Worm (Caenorhabditis elegans): ENCODE data around the gene col-150.

col-150 gene

ce11 chrV:10248255-10248979, 46.0 kb downstream of the col-150 start, which contains the start of gene akt-1 (continued):
- no peak for TF ChIP-seq nhr-237 (tag; optimal IDR thresholded peaks at IDR 0.05)
- TF ChIP-seq mdl-1 (tag; optimal IDR thresholded peaks at IDR 0.05) = no peak
- no peak for TF ChIP-seq Y48G9A.11 (GFP tag; IDR thresholded peaks at IDR 0.05)
- no peak for TF ChIP-seq lin-1 (GFP tag; IDR thresholded peaks at IDR 0.05)

- TF ChIP-seq zfp-2 (tag; optimal IDR thresholded peaks at IDR 0.05) (no peak), nhr-237 (tag; optimal IDR thresholded peaks at IDR 0.05) (no peak), mdt-29 (GFP tag; IDR thresholded peaks at IDR 0.05) (no peak), nhr-6 (tag; optimal IDR thresholded peaks at IDR 0.05) (no peak), dpl-1 (GFP tag; optimal IDR thresholded peaks at IDR 0.05) (no peak), unc-62 (GFP tag; optimal IDR thresholded peaks at IDR 0.05 in 1 of 2) (peak in 1 of 2 experiments; percentile 81), unc-62 (tag; optimal IDR thresholded peaks at IDR 0.05) (no peak), snpc-1.2 (GFP tag; IDR thresholded peaks at IDR 0.05) (no peak), pqm-1 (tag; optimal IDR thresholded peaks at IDR 0.05) (no peak), egl-43 (GFP tag; IDR thresholded peaks at IDR 0.05) (no peak), set-16 (GFP tag; IDR thresholded peaks at IDR 0.05) (no peak), zfp-3 (GFP tag; conservative IDR thresholded peaks at IDR 0.05) (no peak), F44E2.7 (GFP tag; IDR thresholded peaks at IDR 0.05) (no peak), daf-16 (GFP tag; optimal IDR thresholded peaks at IDR 0.05) (no peak), daf-16 (tag; optimal IDR thresholded peaks at IDR 0.05) (no peak), ceh-44 (GFP tag; IDR thresholded peaks at IDR 0.05) (no peak), snpc-4 (tag; optimal IDR thresholded peaks at IDR 0.05) (no peak), Y5F2A.4 (GFP tag; optimal IDR thresholded peaks at IDR 0.05) (no peak), ces-1 (GFP tag; optimal IDR thresholded peaks at IDR 0.05) (no peak), egl-27 (tag; optimal IDR thresholded peaks at IDR 0.05) (no peak), tag-97 (GFP tag; IDR thresholded peaks at IDR 0.05) (no peak), daf-8 (GFP tag; IDR thresholded peaks at IDR 0.05) (no peak), lin-1 (GFP tag; IDR thresholded peaks at IDR 0.05) (no peak), zip-2 (tag; optimal IDR thresholded peaks at IDR 0.05) (no peak), spr-1 (tag; optimal IDR thresholded peaks at IDR 0.05) (no peak), zag-1 (tag; optimal IDR thresholded peaks at IDR 0.05) (no peak), aly-2 (tag; optimal IDR thresholded peaks at IDR 0.05) (no peak), lin-13 (GFP tag; optimal IDR thresholded peaks at IDR 0.05) (no peak), dve-1 (tag; optimal IDR thresholded peaks at IDR 0.05; ENCODE audit: insufficient read depth) (peak; percentile 6), T20F7.1 (GFP tag; optimal IDR thresholded peaks at IDR 0.05) (no peak), D1046.2 (GFP tag; IDR thresholded peaks at IDR 0.05) (no peak), unc-39 (tag; optimal IDR thresholded peaks at IDR 0.05) (no peak), nhr-77 (tag; optimal IDR thresholded peaks at IDR 0.05) (no peak), ceh-20 (GFP tag; IDR thresholded peaks at IDR 0.05) (no peak), arid-1 (GFP tag; conservative IDR thresholded peaks at IDR 0.05) (no peak), madf-9 (GFP tag; conservative IDR thresholded peaks at IDR 0.05) (no peak), lsy-2 (tag; optimal IDR thresholded peaks at IDR 0.05) (peak in 1 of 2 experiments; percentile 25), fos-1 (tag; optimal IDR thresholded peaks at IDR 0.05) (no peak), nhr-10 (tag; optimal IDR thresholded peaks at IDR 0.05) (no peak), dmd-8 (GFP tag; IDR thresholded peaks at IDR 0.05) (no peak), zip-11 (GFP tag; IDR thresholded peaks at IDR 0.05) (no peak), ama-1 (optimal IDR thresholded peaks at IDR 0.05) (peak; percentile 23), hlh-11 (tag; optimal IDR thresholded peaks at IDR 0.05) (no peak), F37D6.2 (tag; optimal IDR thresholded peaks at IDR 0.05) (no peak), ztf-7 (tag; optimal IDR thresholded peaks at IDR 0.05) (no peak), hlh-30 (tag; optimal IDR thresholded peaks at IDR 0.05; ENCODE audit: insufficient read depth) (peak; percentile 51), ceh-82 (tag; optimal IDR thresholded peaks at IDR 0.05) (no peak), nhr-28 (tag; optimal IDR thresholded peaks at IDR 0.05) (peak; percentile 13)
Measured at ce11 chrV:10247673-10248239, 46.7 kb downstream of the col-150 start.

All from whole organism, L4 larva.